Fruit fly (Drosophila melanogaster) whole organism, adult: ENCODE measurements around the gene Smug.

Source experiments
- CG11617 ChIP-seq: fragments of 200-800 bp; sonication (Bioruptor generic); optimal IDR thresholded peaks from 2 replicates; lab custom pipeline; 2017; ENCODE audit warnings: mild to moderate bottlenecking, missing biosample characterization, missing genetic modification reagents, missing genetic modification characterization
- CG12768 ChIP-seq: fragments of 200-800 bp; sonication (Bioruptor generic); optimal IDR thresholded peaks from 2 replicates; lab custom pipeline; 2017; ENCODE audit warnings: missing biosample characterization, missing genetic modification characterization, mild to moderate bottlenecking, moderate library complexity, missing genetic modification reagents
- CG1620 ChIP-seq: fragments of 200-800 bp; sonication (Bioruptor generic); optimal IDR thresholded peaks from 2 replicates; lab custom pipeline; 2016; ENCODE audit warnings: missing biosample characterization, missing genetic modification characterization
- CG7045 ChIP-seq: fragments of 200-800 bp; sonication (Bioruptor generic); optimal IDR thresholded peaks from 2 replicates; lab custom pipeline; 2017; ENCODE audit warnings: missing biosample characterization, mild to moderate bottlenecking, missing genetic modification characterization
- Clk ChIP-seq: fragments of 200-800 bp; sonication (Bioruptor generic); optimal IDR thresholded peaks from 2 replicates; lab custom pipeline; 2017; ENCODE audit warnings: missing biosample characterization, missing genetic modification characterization
- Crg-1 ChIP-seq: fragments of 200-800 bp; sonication (Bioruptor generic); optimal IDR thresholded peaks from 2 replicates; lab custom pipeline; 2016; ENCODE audit warnings: missing biosample characterization, missing genetic modification characterization
- Hr96 ChIP-seq: fragments of 200-800 bp; sonication (Bioruptor generic); optimal IDR thresholded peaks from 2 replicates; lab custom pipeline; 2016; ENCODE audit warnings: missing biosample characterization, missing genetic modification characterization
- Mnt ChIP-seq: fragments of 200-800 bp; sonication (Bioruptor generic); optimal IDR thresholded peaks from 2 replicates; lab custom pipeline; 2016; ENCODE audit warnings: missing biosample characterization, mild to moderate bottlenecking, missing genetic modification characterization
- cic ChIP-seq: fragments of 200-800 bp; sonication (Bioruptor generic); optimal IDR thresholded peaks from 2 replicates; lab custom pipeline; 2017; ENCODE audit warnings: missing biosample characterization, mild to moderate bottlenecking, missing genetic modification characterization, moderate library complexity
- cnc ChIP-seq, 2 experiments: fragments of >200 bp; optimal IDR thresholded peaks; 2 replicates each; lab custom pipeline; 2017
- kay ChIP-seq: fragments of 200-800 bp; sonication (Bioruptor generic); peaks from one replicate; lab custom pipeline; 2016; ENCODE audit warnings: missing biosample characterization, missing genetic modification characterization, borderline replicate concordance
- ovo ChIP-seq: fragments of 200-800 bp; sonication (Bioruptor generic); optimal IDR thresholded peaks from 2 replicates; lab custom pipeline; 2016; ENCODE audit warnings: missing biosample characterization, missing genetic modification characterization
- tj ChIP-seq: fragments of 200-800 bp; sonication (Bioruptor generic); optimal IDR thresholded peaks from 3 replicates; lab custom pipeline; 2017; ENCODE audit warnings: missing biosample characterization, mild to moderate bottlenecking, missing genetic modification characterization, moderate library complexity
- toe ChIP-seq: fragments of 200-800 bp; sonication (Bioruptor generic); optimal IDR thresholded peaks from 2 replicates; lab custom pipeline; 2016; ENCODE audit warnings: missing biosample characterization, missing genetic modification characterization

- TF ChIP-seq Mnt (GFP tag; lab: Kevin White, UChicago): no peak
- no peak for TF ChIP-seq kay (GFP tag; lab: Kevin White, UChicago)
- no peak for TF ChIP-seq CG12768 (GFP tag; lab: Kevin White, UChicago)
- TF ChIP-seq Hr96 (GFP tag; lab: Kevin White, UChicago): no peak
- TF ChIP-seq toe (GFP tag; lab: Kevin White, UChicago): no peak
- TF ChIP-seq ovo: no peak
- TF ChIP-seq cnc (optimal IDR thresholded peaks at IDR 0.05; lab: Kevin White, UChicago): no peak
- TF ChIP-seq tj (GFP tag; lab: Kevin White, UChicago): no peak
- no peak for TF ChIP-seq CG1620
- TF ChIP-seq CG7045 (GFP tag; lab: Kevin White, UChicago): no peak
- no peak for TF ChIP-seq CG11617 (GFP tag; lab: Kevin White, UChicago)
- no peak for TF ChIP-seq Crg-1 (GFP tag; lab: Kevin White, UChicago)
- no peak for TF ChIP-seq Clk (GFP tag; lab: Kevin White, UChicago)
- no peak for TF ChIP-seq cic (GFP tag; lab: Kevin White, UChicago)
Observed at dm6 chr3R:17132098-17132712, 18.2 kb upstream of the Smug start, which contains the start of the genes CG4053 and CG31266.
